Worm (Caenorhabditis elegans): ENCODE data around the gene H04D03.6.

DNA sequence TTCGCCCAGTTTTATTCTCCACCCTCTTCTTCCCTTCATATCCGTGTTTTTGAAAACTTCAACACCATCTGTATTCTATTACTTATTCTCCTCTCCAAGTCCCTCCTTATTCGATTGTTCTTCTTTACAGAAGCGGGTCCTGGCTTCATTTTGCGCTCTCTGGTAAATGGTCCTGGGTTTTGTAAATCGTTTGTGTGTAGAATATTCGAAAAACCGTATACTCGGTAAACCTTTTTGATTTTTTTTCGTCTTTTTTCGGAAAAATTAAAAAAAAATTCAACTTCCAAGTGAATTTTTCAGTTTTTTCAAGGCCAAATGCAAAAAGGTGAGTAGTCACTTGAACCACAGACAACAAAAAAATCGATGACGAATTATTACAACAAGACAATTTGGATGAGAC, 36.3 kb upstream of the H04D03.6 start, which contains the start of gene D2045.9:
- TF ChIP-seq lin-13 (GFP tag; optimal IDR thresholded peaks at IDR 0.05) (no peak), lim-7 (GFP tag; IDR thresholded peaks at IDR 0.05) (no peak), unc-39 (tag; optimal IDR thresholded peaks at IDR 0.05) (no peak), lin-39 (tag; optimal IDR thresholded peaks at IDR 0.05) (no peak)

Measured in whole organism, L4 larva.